ENCODE assay signal across 4 fruit fly cellular contexts in genomic region chr3R:7793855-7794254, dm6.
A peak's percentile ranks its signal among the peaks of the same experiment; 100 is the strongest.
TF ChIP-seq lines count a peak whose summit lies in the region.

TSS of gene CG2641 (plus strand) at chr3R:7794069.

TF ChIP-seq in whole organism, adult, 20 proteins besides CTCF, POLR2A, EP300 and RAD21 (continued from another document):
- peak; percentile 48 for TF ChIP-seq CG7101 (tag; optimal IDR thresholded peaks at IDR 0.05; lab: Kevin White, UChicago)
- TF ChIP-seq CG14711 (tag; optimal IDR thresholded peaks at IDR 0.05; lab: Kevin White, UChicago), result no peak

TF ChIP-seq in whole organism, embryonic, 481 proteins besides CTCF, POLR2A, EP300 and RAD21 (continued from another document):
- TF ChIP-seq unc-4 (GFP tag; IDR thresholded peaks at IDR 0.05; lab: Robert Waterston, UW; ENCODE audit: partially characterized antibody) (peak; percentile 14; the same call in 1 of the 2 replicates), Drgx (GFP tag; IDR thresholded peaks at IDR 0.05; lab: Robert Waterston, UW) (peak; percentile 72), CG6175 (GFP tag; IDR thresholded peaks at IDR 0.05; lab: Robert Waterston, UW) (no peak), Jarid2 (GFP tag; optimal IDR thresholded peaks at IDR 0.05; lab: Kevin White, UChicago) (peak; percentile 9), Dp (GFP tag; optimal IDR thresholded peaks at IDR 0.05; lab: Kevin White, UChicago) (no peak), ems (GFP tag; optimal IDR thresholded peaks at IDR 0.05; lab: Kevin White, UChicago) (no peak), crc (GFP tag; optimal IDR thresholded peaks at IDR 0.05; lab: Kevin White, UChicago) (no peak), D19B (GFP tag; optimal IDR thresholded peaks at IDR 0.05; lab: Kevin White, UChicago) (no peak), Med (GFP tag; lab: Kevin White, UChicago) (peak; percentile 26), lbe (GFP tag; optimal IDR thresholded peaks at IDR 0.05; lab: Kevin White, UChicago) (peak; percentile 61), Hr3 (GFP tag; optimal IDR thresholded peaks at IDR 0.05; lab: Kevin White, UChicago) (no peak), CG15514 (GFP tag; optimal IDR thresholded peaks at IDR 0.05; lab: Kevin White, UChicago) (peak; percentile 1), CG2678 (tag; optimal IDR thresholded peaks at IDR 0.05; lab: Kevin White, UChicago) (no peak), CG34376 (GFP tag; optimal IDR thresholded peaks at IDR 0.05; lab: Kevin White, UChicago) (peak; percentile 47), scrt (GFP tag; optimal IDR thresholded peaks at IDR 0.05; lab: Kevin White, UChicago) (peak; percentile 13), amos (GFP tag; IDR thresholded peaks at IDR 0.05; lab: Robert Waterston, UW; ENCODE audit: partially characterized antibody) (peak; percentile 8; the same call in 1 of the 2 replicates), crp (GFP tag; optimal IDR thresholded peaks at IDR 0.05; lab: Kevin White, UChicago) (peak in 1 of 2 experiments; percentile 63), corto (GFP tag; optimal IDR thresholded peaks at IDR 0.05; lab: Kevin White, UChicago) (peak; percentile 68), crol (GFP tag; IDR thresholded peaks at IDR 0.05; lab: Robert Waterston, UW) (no peak), seq (GFP tag; IDR thresholded peaks at IDR 0.05; lab: Robert Waterston, UW) (no peak), CG13287 (GFP tag; IDR thresholded peaks at IDR 0.05; lab: Robert Waterston, UW; ENCODE audit: partially characterized antibody) (peak; percentile 52), gro (GFP tag; optimal IDR thresholded peaks at IDR 0.05; lab: Kevin White, UChicago) (no peak), CG34224 (GFP tag; IDR thresholded peaks at IDR 0.05; lab: Robert Waterston, UW; ENCODE audit: partially characterized antibody) (peak; percentile 20; the same call in 1 of the 3 replicates), Adf1 (GFP tag; IDR thresholded peaks at IDR 0.05; lab: Robert Waterston, UW) (no peak; the same call in 1 of the 2 replicates), CG9215 (GFP tag; IDR thresholded peaks at IDR 0.05; lab: Robert Waterston, UW) (no peak), BtbVII (GFP tag; optimal IDR thresholded peaks at IDR 0.05; lab: Kevin White, UChicago) (peak; percentile 61), nerfin-1 (tag; optimal IDR thresholded peaks at IDR 0.05; lab: Kevin White, UChicago) (no peak), CG9932 (GFP tag; IDR thresholded peaks at IDR 0.05; lab: Robert Waterston, UW) (no peak), CG12769 (tag; optimal IDR thresholded peaks at IDR 0.05; lab: Kevin White, UChicago) (peak; percentile 52), CG5953 (GFP tag; IDR thresholded peaks at IDR 0.05; lab: Robert Waterston, UW) (no peak), sr (GFP tag; IDR thresholded peaks at IDR 0.05; lab: Robert Waterston, UW) (0 out of 3 replicates have a peak, but pooled peaks have one; percentile 7), Dbx (GFP tag; IDR thresholded peaks at IDR 0.05; lab: Robert Waterston, UW) (0 out of 3 replicates have a peak, but pooled peaks have one; percentile 46), ac (GFP tag; optimal IDR thresholded peaks at IDR 0.05; lab: Kevin White, UChicago) (no peak), CG13296 (GFP tag; optimal IDR thresholded peaks at IDR 0.05; lab: Kevin White, UChicago) (peak; percentile 42), sug (tag; optimal IDR thresholded peaks at IDR 0.05; lab: Kevin White, UChicago) (peak; percentile 2), Ravus (GFP tag; IDR thresholded peaks at IDR 0.05; lab: Robert Waterston, UW) (no peak), CG6813 (GFP tag; optimal IDR thresholded peaks at IDR 0.05; lab: Kevin White, UChicago) (no peak), Lpt (GFP tag; optimal IDR thresholded peaks at IDR 0.05; lab: Kevin White, UChicago) (no peak), CG32532 (GFP tag; IDR thresholded peaks at IDR 0.05; lab: Robert Waterston, UW) (peak; percentile 36; the same call in 1 of the 2 replicates), fu2 (GFP tag; optimal IDR thresholded peaks at IDR 0.05; lab: Kevin White, UChicago) (no peak)

TF ChIP-seq in whole organism, prepupa, 60 proteins besides CTCF, POLR2A, EP300 and RAD21 (continued from another document):
- TF ChIP-seq Eip93F (GFP tag; optimal IDR thresholded peaks at IDR 0.05; lab: Kevin White, UChicago), result no peak
- TF ChIP-seq CG11762 (GFP tag; optimal IDR thresholded peaks at IDR 0.05; lab: Kevin White, UChicago; ENCODE audit: insufficient read depth), result no peak
- peak; percentile 3 for TF ChIP-seq Lpt (GFP tag; optimal IDR thresholded peaks at IDR 0.05; lab: Kevin White, UChicago)
- peak in 1 of 2 experiments; percentile 58 for TF ChIP-seq ss (GFP tag; optimal IDR thresholded peaks at IDR 0.05; lab: Kevin White, UChicago)
- TF ChIP-seq CG6163 (GFP tag; IDR thresholded peaks at IDR 0.05; lab: Robert Waterston, UW), result peak; percentile 94
- TF ChIP-seq CG1621 (tag; optimal IDR thresholded peaks at IDR 0.05; lab: Kevin White, UChicago), result peak; percentile 31
- TF ChIP-seq Hr38 (GFP tag; optimal IDR thresholded peaks at IDR 0.05; lab: Kevin White, UChicago), result no peak
- TF ChIP-seq CG16779 (tag; optimal IDR thresholded peaks at IDR 0.05; lab: Kevin White, UChicago), result peak; percentile 74
- TF ChIP-seq fd59A (GFP tag; optimal IDR thresholded peaks at IDR 0.05; lab: Kevin White, UChicago), result peak; percentile 3
- TF ChIP-seq achi (GFP tag; optimal IDR thresholded peaks at IDR 0.05; lab: Kevin White, UChicago), result peak; percentile 24
- TF ChIP-seq fkh (GFP tag; optimal IDR thresholded peaks at IDR 0.05; lab: Kevin White, UChicago), result peak; percentile 22
- peak; percentile 31 for TF ChIP-seq CG10669 (GFP tag; optimal IDR thresholded peaks at IDR 0.05; lab: Kevin White, UChicago)
- TF ChIP-seq eg (GFP tag; IDR thresholded peaks at IDR 0.05; lab: Robert Waterston, UW), result peak; percentile 92
- no peak for TF ChIP-seq Hr4 (GFP tag; optimal IDR thresholded peaks at IDR 0.05; lab: Kevin White, UChicago)
TF ChIP-seq in whole organism, prepupa: peak in this region for 25.

TF ChIP-seq in whole organism, wandering third instar larva, 38 proteins besides CTCF, POLR2A, EP300 and RAD21 (continued from another document):
- TF ChIP-seq CrebA (GFP tag; optimal IDR thresholded peaks at IDR 0.05; lab: Kevin White, UChicago; ENCODE audit: borderline replicate concordance), result peak; percentile 92
- peak; percentile 36 for TF ChIP-seq CG32264 (GFP tag; optimal IDR thresholded peaks at IDR 0.05; lab: Kevin White, UChicago)
- TF ChIP-seq GATAd (GFP tag; optimal IDR thresholded peaks at IDR 0.05; lab: Kevin White, UChicago), result no peak
- no peak for TF ChIP-seq Mio (GFP tag; optimal IDR thresholded peaks at IDR 0.05; lab: Kevin White, UChicago)
- no peak for TF ChIP-seq Hr78 (GFP tag; optimal IDR thresholded peaks at IDR 0.05; lab: Kevin White, UChicago)
- no peak for TF ChIP-seq CG9705 (GFP tag; optimal IDR thresholded peaks at IDR 0.05; lab: Kevin White, UChicago)
TF ChIP-seq in whole organism, wandering third instar larva: peak in this region for 9.
